Worm (Caenorhabditis elegans): Measurements from ENCODE around the gene R07A4.3.

DNA sequence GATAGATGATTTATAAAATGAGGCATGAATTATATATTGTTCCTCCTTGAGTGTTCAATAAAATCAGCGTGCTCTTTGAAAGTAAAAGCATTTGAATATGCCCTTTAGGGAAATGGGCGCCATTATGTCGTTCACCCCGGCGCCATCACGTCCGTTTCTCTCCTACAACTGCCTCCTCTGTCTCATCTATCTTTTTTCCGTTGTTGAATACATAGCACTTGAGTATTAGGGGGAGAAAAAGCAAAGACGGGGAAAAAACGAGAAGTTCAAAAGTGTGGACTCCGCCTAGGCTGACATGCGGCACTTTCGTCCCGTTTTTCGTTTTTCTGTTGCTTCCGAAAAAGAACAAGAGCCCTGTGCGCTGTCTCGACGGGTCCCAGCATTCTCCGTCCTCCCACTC is 14.2 kb downstream of the R07A4.3 start:
- TF ChIP-seq dao-5 (tag; optimal IDR thresholded peaks at IDR 0.05), result no peak
- TF ChIP-seq him-1 (tag; optimal IDR thresholded peaks at IDR 0.05), result no peak
- TF ChIP-seq W03F9.2 (tag; optimal IDR thresholded peaks at IDR 0.05), result no peak

Data from whole organism, L4/young adult.